Fruit fly (Drosophila melanogaster): ENCODE results near the gene IntS6.
A peak's percentile ranks its signal among the peaks of the same experiment; 100 is the strongest.

DNA sequence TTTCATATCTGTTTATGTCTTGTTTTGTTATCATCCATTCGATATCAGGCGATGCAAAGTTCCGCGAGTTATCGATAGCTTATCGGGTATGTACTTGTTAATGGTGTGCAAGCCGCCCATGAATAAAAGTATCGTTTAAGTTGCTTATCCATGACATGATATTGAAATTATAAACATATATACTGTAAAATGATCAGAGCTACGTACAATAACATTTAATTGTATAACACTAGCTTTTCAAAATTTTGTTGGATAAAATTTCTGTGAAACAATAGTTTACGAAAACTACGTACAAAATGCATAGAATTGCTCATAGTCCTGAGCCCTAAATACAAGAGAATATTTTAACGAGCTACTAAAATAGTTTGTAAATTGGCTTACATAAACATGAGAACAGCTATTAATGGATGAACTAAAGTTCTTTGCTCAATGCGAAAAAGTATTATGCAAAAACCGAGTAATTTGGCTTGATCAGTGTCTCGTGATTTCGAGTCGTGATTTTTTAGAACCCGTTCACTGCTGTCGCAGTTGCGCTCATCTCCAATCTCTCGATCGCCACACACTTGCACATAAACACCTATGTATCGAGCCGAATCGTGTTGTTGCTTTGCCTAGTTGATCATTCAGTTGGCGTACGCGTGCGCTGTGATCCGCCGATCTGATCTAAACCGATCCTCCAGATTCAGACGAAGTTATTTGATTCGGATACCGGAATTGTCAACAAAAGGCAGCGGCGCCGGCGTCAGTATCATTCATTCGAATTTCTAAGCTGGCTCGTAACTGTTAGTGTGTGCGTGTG lies 57.4 kb downstream of the IntS6 start, which contains the start of the genes PGAP1 and cv:
- TF ChIP-seq CG32006 (GFP tag; optimal IDR thresholded peaks at IDR 0.05) (peak; percentile 35), spab (GFP tag; optimal IDR thresholded peaks at IDR 0.05) (no peak), CG31627 (GFP tag; optimal IDR thresholded peaks at IDR 0.05) (peak; percentile 29), CG16779 (tag; optimal IDR thresholded peaks at IDR 0.05) (no peak), CG11762 (GFP tag; optimal IDR thresholded peaks at IDR 0.05; ENCODE audit: insufficient read depth) (no peak), CG9139 (GFP tag; optimal IDR thresholded peaks at IDR 0.05) (no peak), Lpt (GFP tag; optimal IDR thresholded peaks at IDR 0.05) (no peak), Sox14 (GFP tag; optimal IDR thresholded peaks at IDR 0.05) (peak; percentile 55), Gug (GFP tag; IDR thresholded peaks at IDR 0.05) (no peak), Sox102F (GFP tag; optimal IDR thresholded peaks at IDR 0.05) (no peak)
